Worm (Caenorhabditis elegans) whole organism, young adult: ENCODE data around the gene F46B6.12.

Experiments used
- D2030.7 ChIP-seq: fragments of 200-800 bp; sonication (Bioruptor generic); IDR thresholded peaks from 2 replicates; pipeline ENCODE4 v1.3.6; 2022; ENCODE audit warnings: missing genetic modification reagents, missing genetic modification characterization, missing compliant biosample characterization
- Y53F4B.3 ChIP-seq: fragments of 200-800 bp; sonication (Bioruptor generic); IDR thresholded peaks from 2 replicates; pipeline ENCODE4 v1.3.6; 2022; ENCODE audit warnings: missing genetic modification reagents, missing genetic modification characterization, missing compliant biosample characterization
- Y79H2A.3 ChIP-seq: fragments of 200-800 bp; sonication (Bioruptor generic); conservative IDR thresholded peaks from 2 replicates; pipeline ENCODE4 v1.3.6; 2022; ENCODE audit warnings: missing genetic modification reagents, missing genetic modification characterization, missing compliant biosample characterization
- egl-18 ChIP-seq: fragments of 200-800 bp; sonication (Bioruptor generic); IDR thresholded peaks from 2 replicates; pipeline ENCODE4 v1.3.6; 2022; ENCODE audit warnings: missing genetic modification reagents, missing genetic modification characterization, missing compliant biosample characterization
- nfya-1 ChIP-seq: sonication (generic microtip); optimal IDR thresholded peaks from 2 replicates; lab custom pipeline; 2017; ENCODE audit warnings: antibody characterized with exemption, missing compliant biosample characterization, missing genetic modification characterization, borderline replicate concordance; ENCODE audit not compliant: insufficient read depth
- nhr-80 ChIP-seq: sonication (generic microtip); optimal IDR thresholded peaks from 2 replicates; lab custom pipeline; 2016; ENCODE audit warnings: missing genetic modification characterization, missing compliant biosample characterization
- rec-8 ChIP-seq, 2 experiments: sonication (generic microtip); optimal IDR thresholded peaks; 2 replicates each; lab custom pipeline; 2016; ENCODE audit warnings: mild to moderate bottlenecking in 2 of 2, missing genetic modification characterization in 2 of 2, missing genetic modification reagents in 2 of 2, missing genotype in 2 of 2, missing biosample characterization in 1 of 2, missing compliant biosample characterization in 1 of 2, moderate library complexity in 1 of 2
- sdz-38 ChIP-seq: sonication (generic microtip); optimal IDR thresholded peaks from 2 replicates; lab custom pipeline; 2016; ENCODE audit warnings: missing genotype, missing genetic modification characterization, missing compliant biosample characterization
- snpc-4 ChIP-seq, 5 experiments: fragments of 150-350 bp in 1 of 5; sonication (generic microtip) in 4 of 5; optimal IDR thresholded peaks; 2 replicates each; lab custom pipeline; 2014 to 2018; ENCODE audit warnings: missing genetic modification characterization in 5 of 5, missing biosample characterization in 3 of 5, antibody characterized with exemption in 2 of 5, mild to moderate bottlenecking in 2 of 5, missing compliant biosample characterization in 2 of 5, missing genotype in 2 of 5, moderate library complexity in 2 of 5, missing genetic modification reagents in 1 of 5
- unc-62 ChIP-seq: fragments of 150-350 bp; optimal IDR thresholded peaks from 2 replicates; lab custom pipeline; 2014; ENCODE audit warnings: missing biosample characterization, missing genetic modification reagents, missing genetic modification characterization
- zim-3 ChIP-seq: sonication (generic microtip); optimal IDR thresholded peaks from 2 replicates; lab custom pipeline; 2017; ENCODE audit warnings: mild to moderate bottlenecking, missing genetic modification characterization, moderate library complexity, missing compliant biosample characterization

ce11 chrV:9764552-9764951 is 11.1 kb downstream of the F46B6.12 start:
- TF ChIP-seq sdz-38 (tag; lab: Kevin White, UChicago), result no peak
- no peak for TF ChIP-seq unc-62
- no peak for TF ChIP-seq Y79H2A.3 (GFP tag; lab: Robert Waterston, UW)
- no peak for TF ChIP-seq egl-18 (GFP tag; lab: Robert Waterston, UW)
- TF ChIP-seq nfya-1, result no peak
- no peak for TF ChIP-seq snpc-4 (GFP tag; optimal IDR thresholded peaks at IDR 0.05; lab: Kevin White, UChicago)
- no peak for TF ChIP-seq snpc-4 (tag; optimal IDR thresholded peaks at IDR 0.05; lab: Kevin White, UChicago)
- TF ChIP-seq Y53F4B.3 (GFP tag; lab: Robert Waterston, UW), result no peak
- no peak for TF ChIP-seq D2030.7 (GFP tag; lab: Robert Waterston, UW)
- TF ChIP-seq zim-3 (tag; lab: Kevin White, UChicago), result no peak
- TF ChIP-seq rec-8 (tag; optimal IDR thresholded peaks at IDR 0.05; lab: Kevin White, UChicago), result no peak
- no peak for TF ChIP-seq nhr-80 (tag; lab: Kevin White, UChicago)
